Fruit fly (Drosophila melanogaster): Measurements from ENCODE around the gene CG43317.

The CG43317 gene

dm6 chr3R:15839294-15839693 lies 5.1 kb upstream of the CG43317 start, which contains the start of gene Pbp45:
Pbp45 (minus strand) TSS chr3R:15839515.
- TF ChIP-seq sens (GFP tag) (peak; percentile 44), Myb (GFP tag; optimal IDR thresholded peaks at IDR 0.05) (peak; percentile 37), CG3847 (GFP tag; IDR thresholded peaks at IDR 0.05) (peak; percentile 27; the same call in 1 of the 2 replicates), CG10267 (tag; optimal IDR thresholded peaks at IDR 0.05) (peak; percentile 88), BEAF-32 (GFP tag; optimal IDR thresholded peaks at IDR 0.05) (peak; percentile 34), stc (GFP tag; IDR thresholded peaks at IDR 0.05) (no peak), E2f2 (GFP tag; IDR thresholded peaks at IDR 0.05) (peak; percentile 92), CG12659 (GFP tag; optimal IDR thresholded peaks at IDR 0.05) (no peak), CG7928 (GFP tag; optimal IDR thresholded peaks at IDR 0.05) (no peak), CG15514 (GFP tag; optimal IDR thresholded peaks at IDR 0.05) (peak; percentile 8), Rfx (GFP tag; IDR thresholded peaks at IDR 0.05) (peak; percentile 58), emc (GFP tag; optimal IDR thresholded peaks at IDR 0.05) (no peak), sr (GFP tag; IDR thresholded peaks at IDR 0.05) (no peak), tll (GFP tag; optimal IDR thresholded peaks at IDR 0.05) (no peak), Deaf1 (tag; optimal IDR thresholded peaks at IDR 0.05) (no peak), bbx (GFP tag; IDR thresholded peaks at IDR 0.05; ENCODE audit: partially characterized antibody) (0 out of 2 replicates have a peak, but pooled peaks have one; percentile 41), Dp (GFP tag; optimal IDR thresholded peaks at IDR 0.05) (peak; percentile 89), Med (GFP tag) (peak; percentile 41), hbn (GFP tag; IDR thresholded peaks at IDR 0.05; ENCODE audit: partially characterized antibody) (no peak), CG4360 (GFP tag; IDR thresholded peaks at IDR 0.05) (no peak), Sry-δ (GFP tag; optimal IDR thresholded peaks at IDR 0.05) (peak; percentile 34), CG16863 (GFP tag; optimal IDR thresholded peaks at IDR 0.05) (no peak), Scr (GFP tag; IDR thresholded peaks at IDR 0.05; ENCODE audit: partially characterized antibody) (peak; percentile 40; the same call in 1 of the 2 replicates), D19A (tag; optimal IDR thresholded peaks at IDR 0.05) (no peak), CG13287 (GFP tag; IDR thresholded peaks at IDR 0.05; ENCODE audit: partially characterized antibody) (peak; percentile 60; the same call in 1 of the 2 replicates), Bgb (GFP tag; IDR thresholded peaks at IDR 0.05; ENCODE audit: partially characterized antibody) (peak; percentile 51), CG12155 (GFP tag; optimal IDR thresholded peaks at IDR 0.05) (peak; percentile 13), CG2116 (GFP tag; optimal IDR thresholded peaks at IDR 0.05) (peak; percentile 50), az2 (GFP tag; optimal IDR thresholded peaks at IDR 0.05) (peak; percentile 4), HLH54F (GFP tag; optimal IDR thresholded peaks at IDR 0.05) (peak; percentile 19), CG13775 (GFP tag; optimal IDR thresholded peaks at IDR 0.05) (no peak), CG9932 (GFP tag; IDR thresholded peaks at IDR 0.05) (peak; percentile 49; the same call in 1 of the 2 replicates), amos (GFP tag; IDR thresholded peaks at IDR 0.05; ENCODE audit: partially characterized antibody) (peak; percentile 29; the same call in 1 of the 2 replicates), Hsf (GFP tag; optimal IDR thresholded peaks at IDR 0.05) (peak; percentile 8), lilli (GFP tag; optimal IDR thresholded peaks at IDR 0.05) (peak; percentile 23), zen2 (GFP tag; IDR thresholded peaks at IDR 0.05; ENCODE audit: partially characterized antibody) (peak; percentile 56; the same call in 1 of the 3 replicates), sob (GFP tag; IDR thresholded peaks at IDR 0.05) (0 out of 2 replicates have a peak, but pooled peaks have one; percentile 8), Lpt (GFP tag; optimal IDR thresholded peaks at IDR 0.05) (no peak), sna (GFP tag; IDR thresholded peaks at IDR 0.05; ENCODE audit: partially characterized antibody) (peak; percentile 43; the same call in 1 of the 2 replicates), CG34224 (GFP tag; IDR thresholded peaks at IDR 0.05; ENCODE audit: partially characterized antibody) (peak; percentile 52; the same call in 2 of the 3 replicates), stwl (tag; optimal IDR thresholded peaks at IDR 0.05) (peak; percentile 98), slbo (GFP tag; IDR thresholded peaks at IDR 0.05) (peak; percentile 13; the same call in 1 of the 2 replicates), CG9817 (tag; optimal IDR thresholded peaks at IDR 0.05) (no peak), Doc3 (GFP tag; IDR thresholded peaks at IDR 0.05; ENCODE audit: partially characterized antibody) (0 out of 3 replicates have a peak, but pooled peaks have one; percentile 23), CG13624 (GFP tag; optimal IDR thresholded peaks at IDR 0.05) (peak; percentile 22), CG18619 (GFP tag; optimal IDR thresholded peaks at IDR 0.05) (no peak), CG30403 (GFP tag; optimal IDR thresholded peaks at IDR 0.05) (peak; percentile 7), Oaz (GFP tag; IDR thresholded peaks at IDR 0.05) (no peak), Dref (GFP tag; IDR thresholded peaks at IDR 0.05) (peak; percentile 61)

All from whole organism, embryonic.